Worm (Caenorhabditis elegans) whole organism, L3 larva: ENCODE results near the gene C18H2.5.

Experiments
- R02D3.7 ChIP-seq: fragments of 150-350 bp; optimal IDR thresholded peaks from 2 replicates; lab custom pipeline; 2014; ENCODE audit warnings: missing biosample characterization, missing genetic modification characterization
- ZK546.5 ChIP-seq: sonication (generic microtip); optimal IDR thresholded peaks from 2 replicates; lab custom pipeline; 2017; ENCODE audit warnings: missing biosample characterization, missing genetic modification characterization
- aly-2 ChIP-seq: fragments of 150-350 bp; optimal IDR thresholded peaks from 2 replicates; lab custom pipeline; 2014; ENCODE audit warnings: missing biosample characterization, missing genetic modification characterization
- ama-1 ChIP-seq: fragments of 150-350 bp; optimal IDR thresholded peaks from 2 replicates; lab custom pipeline; 2018
- ceh-16 ChIP-seq: sonication (generic microtip); optimal IDR thresholded peaks from 2 replicates; lab custom pipeline; 2017; ENCODE audit warnings: missing biosample characterization, missing genetic modification characterization
- ceh-28 ChIP-seq: fragments of 150-350 bp; optimal IDR thresholded peaks from 2 replicates; lab custom pipeline; 2014; ENCODE audit warnings: missing biosample characterization, missing genetic modification reagents, missing genetic modification characterization
- ceh-82 ChIP-seq: fragments of 150-350 bp; optimal IDR thresholded peaks from 2 replicates; lab custom pipeline; 2014; ENCODE audit warnings: missing biosample characterization, missing genetic modification characterization
- ceh-9 ChIP-seq: sonication (generic microtip); optimal IDR thresholded peaks from 2 replicates; lab custom pipeline; 2018; ENCODE audit warnings: missing biosample characterization, missing genetic modification characterization
- daf-12 ChIP-seq: fragments of 150-350 bp; optimal IDR thresholded peaks from 2 replicates; lab custom pipeline; 2014; ENCODE audit warnings: missing biosample characterization, missing genetic modification reagents, missing genetic modification characterization
- egl-27 ChIP-seq: sonication (generic microtip); optimal IDR thresholded peaks from 4 replicates; lab custom pipeline; 2017; ENCODE audit warnings: missing biosample characterization, missing genetic modification reagents, missing genetic modification characterization
- egl-5 ChIP-seq: fragments of 150-350 bp; optimal IDR thresholded peaks from 2 replicates; lab custom pipeline; 2017; ENCODE audit warnings: missing biosample characterization, missing genetic modification reagents, missing genetic modification characterization, inconsistent platforms
- elt-1 ChIP-seq: fragments of 150-350 bp; optimal IDR thresholded peaks from 2 replicates; lab custom pipeline; 2014; ENCODE audit warnings: missing biosample characterization, missing genetic modification characterization
- elt-2 ChIP-seq: sonication (generic microtip); optimal IDR thresholded peaks from 2 replicates; lab custom pipeline; 2016; ENCODE audit warnings: missing genetic modification reagents, mild to moderate bottlenecking, missing genetic modification characterization, missing compliant biosample characterization
- elt-3 ChIP-seq, 3 experiments: fragments of 150-350 bp in 1 of 3; sonication (generic microtip) in 2 of 3; optimal IDR thresholded peaks; 2 replicates in 2 of 3; 4 replicates in 1 of 3; lab custom pipeline; 2014 to 2017; ENCODE audit warnings: missing biosample characterization in 3 of 3, missing genetic modification characterization in 3 of 3
- eor-1 ChIP-seq, 2 experiments: fragments of 150-350 bp; optimal IDR thresholded peaks; 2 replicates each; lab custom pipeline; 2014 to 2018; ENCODE audit warnings: missing biosample characterization in 2 of 2, missing genetic modification characterization in 2 of 2
- fkh-10 ChIP-seq: sonication (generic microtip); optimal IDR thresholded peaks from 2 replicates; lab custom pipeline; 2017; ENCODE audit warnings: missing biosample characterization, missing genetic modification reagents, missing genetic modification characterization
- fkh-2 ChIP-seq: fragments of 150-350 bp; optimal IDR thresholded peaks from 2 replicates; lab custom pipeline; 2014; ENCODE audit warnings: missing biosample characterization, missing genetic modification reagents, missing genetic modification characterization
- fos-1 ChIP-seq: fragments of 150-350 bp; optimal IDR thresholded peaks from 2 replicates; lab custom pipeline; 2014; ENCODE audit warnings: missing biosample characterization, missing genetic modification characterization
- hmg-11 ChIP-seq: sonication (generic microtip); optimal IDR thresholded peaks from 2 replicates; lab custom pipeline; 2016; ENCODE audit warnings: missing genetic modification characterization, missing compliant biosample characterization
- jun-1 ChIP-seq: fragments of 150-350 bp; optimal IDR thresholded peaks from 2 replicates; lab custom pipeline; 2014; ENCODE audit warnings: missing biosample characterization, missing genetic modification reagents, missing genetic modification characterization
- lin-15B ChIP-seq: fragments of 150-350 bp; optimal IDR thresholded peaks from 2 replicates; lab custom pipeline; 2014; ENCODE audit warnings: missing biosample characterization, missing genetic modification characterization
- lin-39 ChIP-seq: fragments of 150-350 bp; optimal IDR thresholded peaks from 2 replicates; lab custom pipeline; 2018; ENCODE audit warnings: missing biosample characterization, missing genetic modification reagents, missing genetic modification characterization
- lsy-12 ChIP-seq: sonication (generic microtip); optimal IDR thresholded peaks from 2 replicates; lab custom pipeline; 2016; ENCODE audit warnings: mild to moderate bottlenecking, missing genetic modification characterization, missing compliant biosample characterization
- mdl-1 ChIP-seq: fragments of 150-350 bp; optimal IDR thresholded peaks from 2 replicates; lab custom pipeline; 2014; ENCODE audit warnings: missing biosample characterization, missing genetic modification characterization
- mml-1 ChIP-seq: fragments of 150-350 bp; sonication (generic microtip); optimal IDR thresholded peaks from 3 replicates; lab custom pipeline; 2014; ENCODE audit warnings: missing biosample characterization, missing genetic modification characterization
- nfya-1 ChIP-seq: sonication (generic microtip); optimal IDR thresholded peaks from 2 replicates; lab custom pipeline; 2017; ENCODE audit warnings: missing genetic modification characterization, mild to moderate bottlenecking, missing compliant biosample characterization, antibody characterized with exemption, moderate library complexity; ENCODE audit not compliant: insufficient read depth
- nhr-11 ChIP-seq: fragments of 150-350 bp; optimal IDR thresholded peaks from 2 replicates; lab custom pipeline; 2014; ENCODE audit warnings: missing biosample characterization, missing genetic modification characterization
- nhr-12 ChIP-seq: fragments of 150-350 bp; optimal IDR thresholded peaks from 2 replicates; lab custom pipeline; 2014; ENCODE audit warnings: missing biosample characterization, missing genetic modification characterization
- nhr-23 ChIP-seq: fragments of 150-350 bp; optimal IDR thresholded peaks from 2 replicates; lab custom pipeline; 2014; ENCODE audit warnings: missing biosample characterization, missing genetic modification reagents, missing genetic modification characterization
- nhr-237 ChIP-seq: fragments of 150-350 bp; optimal IDR thresholded peaks from 2 replicates; lab custom pipeline; 2014; ENCODE audit warnings: missing biosample characterization, missing genetic modification characterization
- nhr-25 ChIP-seq: sonication (generic microtip); optimal IDR thresholded peaks from 2 replicates; lab custom pipeline; 2017; ENCODE audit warnings: missing biosample characterization, missing genetic modification characterization
- nhr-28 ChIP-seq: fragments of 150-350 bp; optimal IDR thresholded peaks from 2 replicates; lab custom pipeline; 2014; ENCODE audit warnings: missing biosample characterization, missing genetic modification characterization
- nhr-43 ChIP-seq: sonication (generic microtip); optimal IDR thresholded peaks from 2 replicates; lab custom pipeline; 2016; ENCODE audit warnings: mild to moderate bottlenecking, missing genetic modification characterization, missing compliant biosample characterization; ENCODE audit not compliant: poor library complexity, severe bottlenecking
- nhr-67 ChIP-seq: fragments of 150-350 bp; optimal IDR thresholded peaks from 2 replicates; lab custom pipeline; 2014; ENCODE audit warnings: missing biosample characterization, missing genetic modification characterization
- nhr-76 ChIP-seq: fragments of 150-350 bp; sonication (generic microtip); optimal IDR thresholded peaks from 5 replicates; lab custom pipeline; 2014; ENCODE audit warnings: missing biosample characterization, missing genetic modification characterization
- nhr-77 ChIP-seq: fragments of 150-350 bp; optimal IDR thresholded peaks from 2 replicates; lab custom pipeline; 2014; ENCODE audit warnings: missing biosample characterization, missing genetic modification characterization
- pha-4 ChIP-seq: fragments of 150-350 bp; optimal IDR thresholded peaks from 2 replicates; lab custom pipeline; 2014; ENCODE audit warnings: missing biosample characterization, missing genetic modification reagents, missing genetic modification characterization
- pqm-1 ChIP-seq: fragments of 150-350 bp; optimal IDR thresholded peaks from 2 replicates; lab custom pipeline; 2017; ENCODE audit warnings: missing biosample characterization, missing genetic modification characterization, inconsistent platforms
- sea-2 ChIP-seq: fragments of 150-350 bp; sonication (generic microtip); optimal IDR thresholded peaks from 4 replicates; lab custom pipeline; 2014; ENCODE audit warnings: missing biosample characterization, missing genetic modification reagents, missing genetic modification characterization
- skn-1 ChIP-seq: fragments of 150-350 bp; optimal IDR thresholded peaks from 2 replicates; lab custom pipeline; 2014; ENCODE audit warnings: missing biosample characterization, missing genetic modification characterization
- snpc-4 ChIP-seq: fragments of 150-350 bp; optimal IDR thresholded peaks from 2 replicates; lab custom pipeline; 2014; ENCODE audit warnings: missing biosample characterization, missing genetic modification characterization
- tbx-2 ChIP-seq: sonication (generic microtip); optimal IDR thresholded peaks from 2 replicates; lab custom pipeline; 2016; ENCODE audit warnings: mild to moderate bottlenecking, missing genetic modification characterization, missing compliant biosample characterization
- unc-39 ChIP-seq: sonication (generic microtip); optimal IDR thresholded peaks from 4 replicates; lab custom pipeline; 2017; ENCODE audit warnings: missing biosample characterization, missing genetic modification characterization
- unc-62 ChIP-seq: fragments of 150-350 bp; sonication (generic microtip); optimal IDR thresholded peaks from 4 replicates; lab custom pipeline; 2014; ENCODE audit warnings: missing biosample characterization, missing genetic modification reagents, missing genetic modification characterization
- zag-1 ChIP-seq: fragments of 150-350 bp; optimal IDR thresholded peaks from 2 replicates; lab custom pipeline; 2014; ENCODE audit warnings: missing biosample characterization, missing genetic modification characterization
- ztf-11 ChIP-seq: fragments of 150-350 bp; optimal IDR thresholded peaks from 2 replicates; lab custom pipeline; 2014; ENCODE audit warnings: missing biosample characterization, missing genetic modification characterization
- ztf-4 ChIP-seq: fragments of 150-350 bp; optimal IDR thresholded peaks from 2 replicates; lab custom pipeline; 2014; ENCODE audit warnings: missing biosample characterization, missing genetic modification characterization

The C18H2.5 gene

ce11 chrIII:7720861-7721260 is 26.7 kb upstream of the C18H2.5 start (continued):
- TF ChIP-seq nhr-28 (tag; lab: Kevin White, UChicago) (no peak), nhr-11 (tag; lab: Kevin White, UChicago) (peak; percentile 5), ceh-16 (tag; lab: Kevin White, UChicago) (no peak), ztf-11 (tag; lab: Kevin White, UChicago) (no peak), nhr-12 (tag; lab: Kevin White, UChicago) (no peak), elt-1 (tag; lab: Kevin White, UChicago) (peak; percentile 2), egl-27 (tag; lab: Kevin White, UChicago) (no peak), hmg-11 (tag; lab: Kevin White, UChicago) (peak; percentile 1)

DNA sequence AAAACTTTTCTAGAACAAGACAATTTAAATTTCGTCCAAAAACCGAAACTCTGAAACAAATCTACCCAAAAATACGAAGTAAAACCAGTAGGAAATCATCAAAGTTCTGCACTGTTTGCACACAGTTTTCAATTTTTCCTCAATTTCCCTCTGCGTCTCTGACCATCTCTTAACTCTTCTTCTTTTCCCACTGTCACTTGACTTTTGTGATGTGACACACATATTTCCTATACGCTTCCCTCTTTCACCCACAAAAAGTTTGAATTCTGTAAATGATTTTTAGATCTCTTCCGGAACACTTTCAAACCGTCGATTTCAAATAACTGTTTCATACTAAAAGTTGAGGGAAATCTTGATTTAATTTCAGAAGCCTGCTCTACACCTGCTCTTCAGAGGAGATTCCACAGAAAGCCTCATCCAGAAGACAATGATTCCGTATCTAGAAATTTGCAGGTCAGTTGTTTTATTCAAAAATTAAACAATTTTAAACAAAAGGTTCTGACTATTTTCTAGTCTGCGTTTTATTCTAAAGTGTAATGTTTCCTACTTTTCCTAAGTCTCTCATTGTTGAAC is 25.3 kb upstream of the C18H2.5 start, which contains the start of gene ncl-1:
Gene ncl-1, plus strand, starts transcription at position 366 of the 573 bp plus-strand sequence.
- no peak for TF ChIP-seq eor-1 (tag; optimal IDR thresholded peaks at IDR 0.05; lab: Kevin White, UChicago)
- TF ChIP-seq egl-5 (tag; lab: Kevin White, UChicago) = no peak
- peak; percentile 36 for TF ChIP-seq ama-1 (lab: Kevin White, UChicago)
- peak; percentile 57 for TF ChIP-seq pha-4

- no peak for TF ChIP-seq egl-27 (tag; lab: Kevin White, UChicago)
- no peak for TF ChIP-seq aly-2 (tag; lab: Kevin White, UChicago)
- TF ChIP-seq mdl-1 (tag; lab: Kevin White, UChicago) = no peak
- no peak for TF ChIP-seq fos-1 (tag; lab: Kevin White, UChicago)
- TF ChIP-seq nfya-1 (tag; lab: Kevin White, UChicago) = peak; percentile 76
- no peak for TF ChIP-seq nhr-237
- no peak for TF ChIP-seq elt-1 (tag; lab: Kevin White, UChicago)
- TF ChIP-seq daf-12 (tag; lab: Kevin White, UChicago) = no peak
- no peak for TF ChIP-seq elt-3 (tag; optimal IDR thresholded peaks at IDR 0.05; lab: Kevin White, UChicago)
- peak; percentile 40 for TF ChIP-seq nhr-43
- no peak for TF ChIP-seq nhr-67
- no peak for TF ChIP-seq nhr-77 (tag; lab: Kevin White, UChicago)
- TF ChIP-seq ama-1 (lab: Kevin White, UChicago) = no peak
- TF ChIP-seq unc-39 (tag; lab: Kevin White, UChicago) = no peak
- TF ChIP-seq nhr-76 = peak; percentile 90
- peak; percentile 81 for TF ChIP-seq snpc-4 (tag; lab: Kevin White, UChicago)
- no peak for TF ChIP-seq zag-1
- TF ChIP-seq ceh-9 (tag; lab: Kevin White, UChicago) = no peak
- peak; percentile 80 for TF ChIP-seq lin-15B (tag; lab: Kevin White, UChicago)
- TF ChIP-seq hmg-11 (tag; lab: Kevin White, UChicago) = no peak
- peak; percentile 1 for TF ChIP-seq R02D3.7
- no peak for TF ChIP-seq ztf-4
- TF ChIP-seq nhr-12 (tag; lab: Kevin White, UChicago) = no peak
- peak; percentile 80 for TF ChIP-seq elt-2
- no peak for TF ChIP-seq ztf-11 (tag; lab: Kevin White, UChicago)
- no peak for TF ChIP-seq ceh-16 (tag; lab: Kevin White, UChicago)
- no peak for TF ChIP-seq eor-1 (tag; optimal IDR thresholded peaks at IDR 0.05; lab: Kevin White, UChicago)
- peak; percentile 76 for TF ChIP-seq pqm-1
- peak; percentile 86 for TF ChIP-seq nhr-23 (tag; lab: Kevin White, UChicago)
- TF ChIP-seq egl-5 (tag; lab: Kevin White, UChicago) = peak; percentile 54
- TF ChIP-seq fkh-10 = no peak
- TF ChIP-seq lsy-12 (tag; lab: Kevin White, UChicago) = no peak
- TF ChIP-seq jun-1 (tag; lab: Kevin White, UChicago) = peak; percentile 37
- TF ChIP-seq sea-2 = no peak
- TF ChIP-seq pha-4 = peak; percentile 87
- TF ChIP-seq tbx-2 (tag; lab: Kevin White, UChicago) = no peak
- no peak for TF ChIP-seq ceh-82
- no peak for TF ChIP-seq ZK546.5
- no peak for TF ChIP-seq fkh-2 (tag; lab: Kevin White, UChicago)
- TF ChIP-seq lin-39 (tag; lab: Kevin White, UChicago) = peak; percentile 27
- peak; percentile 3 for TF ChIP-seq skn-1
- TF ChIP-seq ceh-28 (tag; lab: Kevin White, UChicago) = no peak
- peak; percentile 15 for TF ChIP-seq unc-62 (GFP tag; lab: Kevin White, UChicago)
- peak; percentile 64 for TF ChIP-seq nhr-25 (tag; lab: Kevin White, UChicago)
- TF ChIP-seq nhr-28 (tag; lab: Kevin White, UChicago) = no peak
- no peak for TF ChIP-seq mml-1 (tag; lab: Kevin White, UChicago)
- TF ChIP-seq nhr-11 (tag; lab: Kevin White, UChicago) = no peak
These were observed 24.1 kb upstream of the C18H2.5 start for ce11 chrIII:7718318-7718717.
